Worm (Caenorhabditis elegans): ENCODE data around the gene algn-2.

Gene algn-2

ce11 chrII:5373275-5374047, 1.6 kb upstream of the algn-2 start, which contains the start of the genes agt-2 and F09E5.3 (continued):
- TF ChIP-seq sup-37 (GFP tag; optimal IDR thresholded peaks at IDR 0.05) (peak; percentile 79), C16A3.4 (tag; optimal IDR thresholded peaks at IDR 0.05) (peak; percentile 95), aha-1 (tag; optimal IDR thresholded peaks at IDR 0.05) (peak; percentile 20), unc-98 (GFP tag; IDR thresholded peaks at IDR 0.05) (no peak), nhr-71 (tag; optimal IDR thresholded peaks at IDR 0.05) (peak; percentile 97), nhr-12 (tag; optimal IDR thresholded peaks at IDR 0.05) (no peak), irx-1 (tag; optimal IDR thresholded peaks at IDR 0.05) (peak; percentile 91), unc-62 (GFP tag; optimal IDR thresholded peaks at IDR 0.05) (no peak), ceh-88 (GFP tag; IDR thresholded peaks at IDR 0.05) (peak; percentile 78), F16B12.6 (tag; optimal IDR thresholded peaks at IDR 0.05) (peak; percentile 76), lin-14 (GFP tag; optimal IDR thresholded peaks at IDR 0.05) (peak; percentile 96), fkh-8 (tag; optimal IDR thresholded peaks at IDR 0.05) (peak; percentile 92), jun-1 (tag; optimal IDR thresholded peaks at IDR 0.05) (peak; percentile 89), nhr-76 (tag; optimal IDR thresholded peaks at IDR 0.05) (no peak), egl-27 (tag; optimal IDR thresholded peaks at IDR 0.05) (peak; percentile 1 to 14), snu-23 (GFP tag; optimal IDR thresholded peaks at IDR 0.05) (peak; percentile 98), lsy-2 (tag; optimal IDR thresholded peaks at IDR 0.05) (peak; percentile 95 to 97), lin-39 (tag; optimal IDR thresholded peaks at IDR 0.05) (peak; percentile 94), hpl-2 (GFP tag; optimal IDR thresholded peaks at IDR 0.05) (peak; percentile 63), blmp-1 (tag; optimal IDR thresholded peaks at IDR 0.05) (peak; percentile 81), ama-1 (optimal IDR thresholded peaks at IDR 0.05) (peak; percentile 86), nhr-11 (tag; optimal IDR thresholded peaks at IDR 0.05) (peak; percentile 81), alr-1 (tag; optimal IDR thresholded peaks at IDR 0.05; ENCODE audit: borderline replicate concordance) (no peak), elt-2 (tag; optimal IDR thresholded peaks at IDR 0.05) (peak; percentile 82), hlh-17 (GFP tag; optimal IDR thresholded peaks at IDR 0.05; ENCODE audit: borderline replicate concordance) (no peak), nhr-28 (tag; optimal IDR thresholded peaks at IDR 0.05) (no peak), ceh-82 (tag; optimal IDR thresholded peaks at IDR 0.05) (peak; percentile 92 to 95 (median 93)), hlh-4 (tag; optimal IDR thresholded peaks at IDR 0.05) (no peak), mdl-1 (tag; optimal IDR thresholded peaks at IDR 0.05) (peak in 1 of 2 experiments; percentile 84), pax-3 (tag; optimal IDR thresholded peaks at IDR 0.05) (peak; percentile 83), dpl-1 (GFP tag; optimal IDR thresholded peaks at IDR 0.05) (peak; percentile 88 to 91 (median 90)), sox-4 (tag; optimal IDR thresholded peaks at IDR 0.05) (peak; percentile 77), nhr-77 (tag; optimal IDR thresholded peaks at IDR 0.05) (peak; percentile 86), nhr-20 (tag; optimal IDR thresholded peaks at IDR 0.05) (peak; percentile 95), egl-13 (tag; optimal IDR thresholded peaks at IDR 0.05) (peak; percentile 84), nhr-237 (tag; optimal IDR thresholded peaks at IDR 0.05) (peak; percentile 75), ces-1 (GFP tag; optimal IDR thresholded peaks at IDR 0.05) (no peak), fkh-10 (GFP tag; optimal IDR thresholded peaks at IDR 0.05) (peak; percentile 71), vab-15 (tag; optimal IDR thresholded peaks at IDR 0.05) (peak; percentile 25), isw-1 (GFP tag; IDR thresholded peaks at IDR 0.05) (peak; percentile 86), zag-1 (tag; optimal IDR thresholded peaks at IDR 0.05) (peak; percentile 26), snpc-4 (tag; optimal IDR thresholded peaks at IDR 0.05) (peak; percentile 89), nhr-90 (tag; optimal IDR thresholded peaks at IDR 0.05; ENCODE audit: poor library complexity) (peak; percentile 91), lin-13 (GFP tag; optimal IDR thresholded peaks at IDR 0.05) (peak; percentile 88), tlp-1 (tag; optimal IDR thresholded peaks at IDR 0.05) (no peak), ceh-90 (tag; optimal IDR thresholded peaks at IDR 0.05) (peak; percentile 37), ceh-63 (GFP tag; optimal IDR thresholded peaks at IDR 0.05) (no peak), grh-1 (GFP tag; IDR thresholded peaks at IDR 0.05) (peak; percentile 87), C34B4.2 (tag; optimal IDR thresholded peaks at IDR 0.05) (no peak), sptf-1 (tag; optimal IDR thresholded peaks at IDR 0.05) (no peak), xbp-1 (tag; optimal IDR thresholded peaks at IDR 0.05) (peak; percentile 95), nhr-84 (tag; optimal IDR thresholded peaks at IDR 0.05) (no peak)
